Fruit fly (Drosophila melanogaster) whole organism, embryonic: ENCODE results near the gene mon2.

Experiments used
- CG10209 ChIP-seq: fragments of 200-800 bp; sonication (Bioruptor generic); optimal IDR thresholded peaks from 3 replicates; lab custom pipeline; 2017; ENCODE audit warnings: missing biosample characterization, mild to moderate bottlenecking, missing genetic modification characterization, missing genetic modification reagents
- CG10366 ChIP-seq: fragments of 200-800 bp; sonication (Bioruptor generic); IDR thresholded peaks from 2 replicates; pipeline ENCODE4 v1.3.6; 2022; ENCODE audit warnings: missing biosample characterization, missing genetic modification characterization
- CG11398 ChIP-seq: fragments of 200-800 bp; sonication (Bioruptor generic); optimal IDR thresholded peaks from 2 replicates; lab custom pipeline; 2016; ENCODE audit warnings: missing biosample characterization, missing genetic modification characterization
- CG11504 ChIP-seq: fragments of 200-800 bp; sonication (Bioruptor generic); optimal IDR thresholded peaks from 3 replicates; lab custom pipeline; 2019; ENCODE audit warnings: missing biosample characterization, mild to moderate bottlenecking, missing genetic modification characterization, moderate library complexity
- CG12391 ChIP-seq: fragments of 200-800 bp; sonication (Bioruptor generic); optimal IDR thresholded peaks from 3 replicates; lab custom pipeline; 2018; ENCODE audit warnings: missing biosample characterization, mild to moderate bottlenecking, missing genetic modification characterization, moderate library complexity
- CG13123 ChIP-seq: fragments of 200-800 bp; sonication (Bioruptor generic); optimal IDR thresholded peaks from 2 replicates; lab custom pipeline; 2016; ENCODE audit warnings: missing biosample characterization, missing genetic modification characterization
- CG13424 ChIP-seq: fragments of 200-800 bp; sonication (Bioruptor generic); optimal IDR thresholded peaks from 2 replicates; lab custom pipeline; 2019; ENCODE audit warnings: missing biosample characterization, mild to moderate bottlenecking, missing genetic modification characterization, moderate library complexity
- CG1529 ChIP-seq: fragments of 200-800 bp; sonication (Bioruptor generic); optimal IDR thresholded peaks from 3 replicates; lab custom pipeline; 2018; ENCODE audit warnings: missing biosample characterization, missing genetic modification characterization
- CG17186 ChIP-seq: fragments of 200-800 bp; sonication (Bioruptor generic); optimal IDR thresholded peaks from 3 replicates; lab custom pipeline; 2017; ENCODE audit warnings: missing biosample characterization, missing genetic modification reagents, missing genetic modification characterization
- CG18764 ChIP-seq: fragments of 200-800 bp; sonication (Bioruptor generic); optimal IDR thresholded peaks from 3 replicates; lab custom pipeline; 2016; ENCODE audit warnings: missing biosample characterization, missing genetic modification characterization
- CG2129 ChIP-seq: fragments of 200-800 bp; sonication (Bioruptor generic); IDR thresholded peaks from 2 replicates; pipeline ENCODE4 v1.3.6; 2022; ENCODE audit warnings: missing biosample characterization, missing genetic modification characterization; ENCODE audit not compliant: partially characterized antibody
- CG31441 ChIP-seq: fragments of 200-800 bp; sonication (Bioruptor generic); IDR thresholded peaks from 2 replicates; pipeline ENCODE4 v1.3.6; 2022; ENCODE audit warnings: missing biosample characterization, missing genetic modification characterization
- CG32532 ChIP-seq: fragments of 200-800 bp; sonication (Bioruptor generic); IDR thresholded peaks from 2 replicates; pipeline ENCODE4 v1.3.6; 2022; ENCODE audit warnings: missing biosample characterization, missing genetic modification characterization
- CG4617 ChIP-seq: fragments of 200-800 bp; sonication (Bioruptor generic); optimal IDR thresholded peaks from 3 replicates; lab custom pipeline; 2016; ENCODE audit warnings: missing biosample characterization, missing genetic modification characterization, borderline replicate concordance
- CG6175 ChIP-seq: fragments of 200-800 bp; sonication (Bioruptor generic); IDR thresholded peaks from 3 replicates; pipeline ENCODE4 v1.3.6; 2022; ENCODE audit warnings: missing biosample characterization, missing genetic modification characterization
- CG9437 ChIP-seq: fragments of 200-800 bp; sonication (Bioruptor generic); optimal IDR thresholded peaks from 2 replicates; lab custom pipeline; 2018; ENCODE audit warnings: missing biosample characterization, mild to moderate bottlenecking, missing genetic modification characterization
- CG9727 ChIP-seq: fragments of 200-800 bp; sonication (Bioruptor generic); optimal IDR thresholded peaks from 3 replicates; lab custom pipeline; 2017; ENCODE audit warnings: missing biosample characterization, mild to moderate bottlenecking, missing genetic modification characterization
- D19A ChIP-seq: fragments of 200-800 bp; optimal IDR thresholded peaks from 3 replicates; lab custom pipeline; 2019; ENCODE audit warnings: missing biosample characterization, mild to moderate bottlenecking, missing genetic modification characterization, moderate library complexity
- Elba2 ChIP-seq: fragments of 200-800 bp; sonication (Bioruptor generic); optimal IDR thresholded peaks from 3 replicates; lab custom pipeline; 2016; ENCODE audit warnings: missing biosample characterization, missing genetic modification characterization
- HLH3B ChIP-seq: fragments of 200-800 bp; sonication (Bioruptor generic); IDR thresholded peaks from 2 replicates; pipeline ENCODE4 v1.3.6; 2022; ENCODE audit warnings: missing biosample characterization, missing genetic modification characterization
- MBD-R2 ChIP-seq: fragments of 200-800 bp; sonication (Bioruptor generic); IDR thresholded peaks from 2 replicates; pipeline ENCODE4 v1.3.6; 2022; ENCODE audit warnings: missing biosample characterization, missing genetic modification characterization
- Nf-YA ChIP-seq: fragments of 200-800 bp; sonication (Bioruptor generic); IDR thresholded peaks from 2 replicates; pipeline ENCODE4 v1.3.6; 2022; ENCODE audit warnings: missing biosample characterization, missing genetic modification characterization
- Ravus ChIP-seq: fragments of 200-800 bp; sonication (Bioruptor generic); IDR thresholded peaks from 2 replicates; pipeline ENCODE4 v1.3.6; 2022; ENCODE audit warnings: missing biosample characterization, missing genetic modification characterization
- Rfx ChIP-seq: fragments of 200-800 bp; sonication (Bioruptor generic); IDR thresholded peaks from 2 replicates; pipeline ENCODE4 v1.3.6; 2022; ENCODE audit warnings: missing biosample characterization, missing genetic modification characterization
- Sry-β ChIP-seq: fragments of 200-800 bp; sonication (Bioruptor generic); optimal IDR thresholded peaks from 2 replicates; lab custom pipeline; 2018; ENCODE audit warnings: missing biosample characterization, mild to moderate bottlenecking, missing genetic modification characterization, moderate library complexity
- ab ChIP-seq: fragments of 200-800 bp; sonication (Bioruptor generic); optimal IDR thresholded peaks from 2 replicates; lab custom pipeline; 2016; ENCODE audit warnings: missing biosample characterization, missing genetic modification characterization
- ap ChIP-seq: fragments of 200-800 bp; sonication (Bioruptor generic); IDR thresholded peaks from 2 replicates; pipeline ENCODE4 v1.3.6; 2022; ENCODE audit warnings: missing biosample characterization, missing genetic modification characterization
- ci ChIP-seq: fragments of 200-800 bp; sonication (Bioruptor generic); IDR thresholded peaks from 3 replicates; pipeline ENCODE4 v1.3.6; 2022; ENCODE audit warnings: missing biosample characterization, missing genetic modification characterization
- dpn ChIP-seq, 2 experiments: fragments of 200-800 bp; sonication (Bioruptor generic); optimal IDR thresholded peaks; 3 replicates each; lab custom pipeline; 2016; ENCODE audit warnings: missing biosample characterization in 2 of 2, missing genetic modification characterization in 2 of 2
- dysf ChIP-seq: fragments of 200-800 bp; sonication (Bioruptor generic); IDR thresholded peaks from 3 replicates; pipeline ENCODE4 v1.3.6; 2022; ENCODE audit warnings: missing biosample characterization, missing genetic modification characterization
- emc ChIP-seq: fragments of 200-800 bp; sonication (Bioruptor generic); optimal IDR thresholded peaks from 2 replicates; lab custom pipeline; 2016; ENCODE audit warnings: missing biosample characterization, missing genetic modification characterization
- eve ChIP-seq, 2 experiments: fragments of >200 bp; optimal IDR thresholded peaks; 2 replicates each; lab custom pipeline; 2017; ENCODE audit warnings: missing biosample characterization in 2 of 2, missing genetic modification characterization in 2 of 2
- gem ChIP-seq: fragments of 200-800 bp; sonication (Bioruptor generic); optimal IDR thresholded peaks from 2 replicates; lab custom pipeline; 2019; ENCODE audit warnings: missing biosample characterization, mild to moderate bottlenecking, missing genetic modification characterization, moderate library complexity
- grau ChIP-seq: fragments of 200-800 bp; optimal IDR thresholded peaks from 3 replicates; lab custom pipeline; 2019; ENCODE audit warnings: missing biosample characterization, mild to moderate bottlenecking, missing genetic modification characterization, moderate library complexity
- gro ChIP-seq: fragments of 200-800 bp; sonication (Bioruptor generic); optimal IDR thresholded peaks from 2 replicates; lab custom pipeline; 2016; ENCODE audit warnings: missing biosample characterization, missing genetic modification characterization
- hb ChIP-seq: fragments of 200-800 bp; sonication (Bioruptor generic); IDR thresholded peaks from 3 replicates; pipeline ENCODE4 v1.3.6; 2022; ENCODE audit warnings: missing biosample characterization, missing genetic modification characterization; ENCODE audit not compliant: partially characterized antibody
- hth ChIP-seq: fragments of >200 bp; optimal IDR thresholded peaks from 2 replicates; lab custom pipeline; 2017; ENCODE audit warnings: inconsistent platforms
- kay ChIP-seq: fragments of 200-800 bp; sonication (Bioruptor generic); optimal IDR thresholded peaks from 2 replicates; lab custom pipeline; 2016; ENCODE audit warnings: missing biosample characterization, missing genetic modification characterization
- kni ChIP-seq: fragments of 200-800 bp; sonication (Bioruptor generic); optimal IDR thresholded peaks from 3 replicates; lab custom pipeline; 2017; ENCODE audit warnings: mild to moderate bottlenecking, missing biosample characterization, missing genetic modification reagents, missing genetic modification characterization
- nerfin-2 ChIP-seq: fragments of 200-800 bp; sonication (Bioruptor generic); IDR thresholded peaks from 2 replicates; pipeline ENCODE4 v1.3.6; 2022; ENCODE audit warnings: missing biosample characterization, missing genetic modification characterization; ENCODE audit not compliant: partially characterized antibody
- odd ChIP-seq: fragments of 200-800 bp; sonication (Bioruptor generic); optimal IDR thresholded peaks from 2 replicates; lab custom pipeline; 2017; ENCODE audit warnings: missing biosample characterization, mild to moderate bottlenecking, missing genetic modification characterization
- pros ChIP-seq: fragments of 200-800 bp; sonication (Bioruptor generic); optimal IDR thresholded peaks from 3 replicates; lab custom pipeline; 2019; ENCODE audit warnings: missing biosample characterization, mild to moderate bottlenecking, missing genetic modification characterization, moderate library complexity
- rib ChIP-seq: fragments of 200-800 bp; sonication (Bioruptor generic); IDR thresholded peaks from 2 replicates; pipeline ENCODE4 v1.3.6; 2022; ENCODE audit warnings: missing biosample characterization, missing genetic modification characterization
- row ChIP-seq: fragments of 200-800 bp; sonication (Bioruptor generic); IDR thresholded peaks from 3 replicates; pipeline ENCODE4 v1.3.6; 2022; ENCODE audit warnings: missing biosample characterization, missing genetic modification characterization
- schlank ChIP-seq: fragments of 200-800 bp; sonication (Bioruptor generic); optimal IDR thresholded peaks from 2 replicates; lab custom pipeline; 2018; ENCODE audit warnings: missing biosample characterization, mild to moderate bottlenecking, missing genetic modification characterization
- sens ChIP-seq: fragments of 200-800 bp; sonication (Bioruptor generic); peaks from one replicate; lab custom pipeline; 2016; ENCODE audit warnings: missing biosample characterization, missing genetic modification characterization
- sisA ChIP-seq: fragments of 200-800 bp; sonication (Bioruptor generic); IDR thresholded peaks from 2 replicates; pipeline ENCODE4 v1.3.6; 2022; ENCODE audit warnings: missing biosample characterization, missing genetic modification characterization
- slbo ChIP-seq: fragments of 200-800 bp; sonication (Bioruptor generic); IDR thresholded peaks from 2 replicates; pipeline ENCODE4 v1.3.6; 2022; ENCODE audit warnings: missing biosample characterization, missing genetic modification characterization
- sob ChIP-seq: fragments of 200-800 bp; sonication (Bioruptor generic); IDR thresholded peaks from 2 replicates; pipeline ENCODE4 v1.3.6; 2022; ENCODE audit warnings: missing biosample characterization, missing genetic modification characterization
- ssp ChIP-seq: fragments of 200-800 bp; sonication (Bioruptor generic); IDR thresholded peaks from 2 replicates; pipeline ENCODE4 v1.3.6; 2022; ENCODE audit warnings: missing biosample characterization, missing genetic modification characterization
- tap ChIP-seq: fragments of 200-800 bp; optimal IDR thresholded peaks from 3 replicates; lab custom pipeline; 2019; ENCODE audit warnings: missing biosample characterization, mild to moderate bottlenecking, missing genetic modification characterization, moderate library complexity
- tio ChIP-seq: fragments of 200-800 bp; sonication (Bioruptor generic); optimal IDR thresholded peaks from 2 replicates; lab custom pipeline; 2017; ENCODE audit warnings: missing biosample characterization, missing genetic modification characterization, inconsistent platforms

Gene mon2

DNA sequence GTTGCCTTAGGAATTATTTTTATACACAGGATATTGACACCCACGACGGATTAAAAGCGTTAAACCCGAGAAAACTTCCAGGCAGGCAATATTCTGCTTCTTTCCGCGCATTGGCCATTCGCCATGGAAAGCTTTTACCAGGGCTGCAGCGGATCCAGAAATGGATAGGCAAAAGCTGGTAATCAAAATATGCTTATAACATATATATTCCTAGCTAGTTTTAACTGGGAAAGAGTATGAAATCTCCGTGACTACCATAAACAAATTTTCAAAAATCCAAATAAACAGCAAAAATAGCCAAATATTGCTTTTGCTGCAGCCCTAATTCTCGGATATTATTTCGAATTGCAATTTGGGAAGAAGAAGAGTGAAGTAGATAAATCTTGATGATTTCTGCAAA, 35.7 kb upstream of the mon2 start, which contains the start of the genes PAPLA1 and Rbsn-5 (continued):
- peak; percentile 93 for TF ChIP-seq sob (GFP tag; lab: Robert Waterston, UW)
- peak; percentile 99 for TF ChIP-seq CG4617
- peak; percentile 84 for TF ChIP-seq ssp (GFP tag; lab: Robert Waterston, UW)
- TF ChIP-seq odd = peak; percentile 79
- peak; percentile 97 for TF ChIP-seq row (GFP tag; lab: Robert Waterston, UW)
- peak; percentile 92 for TF ChIP-seq CG31441 (GFP tag; lab: Robert Waterston, UW)
- TF ChIP-seq CG9437 (GFP tag; lab: Kevin White, UChicago) = peak; percentile 80
- TF ChIP-seq CG32532 (GFP tag; lab: Robert Waterston, UW) = peak; percentile 93
- TF ChIP-seq emc (GFP tag; lab: Kevin White, UChicago) = peak; percentile 93
- no peak for TF ChIP-seq hb
- TF ChIP-seq CG2129 (GFP tag; lab: Robert Waterston, UW) = no peak
- TF ChIP-seq grau (tag; lab: Kevin White, UChicago) = peak; percentile 91
- TF ChIP-seq dysf (GFP tag; lab: Robert Waterston, UW) = peak; percentile 94
- peak; percentile 95 for TF ChIP-seq kay (GFP tag; lab: Kevin White, UChicago)
- peak; percentile 27 for TF ChIP-seq pros (GFP tag; lab: Kevin White, UChicago)
- TF ChIP-seq CG10366 = peak; percentile 90
- TF ChIP-seq ap = peak; percentile 80
- peak; percentile 79 for TF ChIP-seq CG6175 (GFP tag; lab: Robert Waterston, UW)
- TF ChIP-seq D19A (tag; lab: Kevin White, UChicago) = peak; percentile 86
- TF ChIP-seq CG12391 (tag; lab: Kevin White, UChicago) = peak; percentile 95
- peak; percentile 96 for TF ChIP-seq gem
- TF ChIP-seq CG17186 (GFP tag; lab: Kevin White, UChicago) = peak; percentile 84
- peak; percentile 91 for TF ChIP-seq CG10209 (GFP tag; lab: Kevin White, UChicago)
- peak; percentile 99 for TF ChIP-seq sens
- TF ChIP-seq schlank (tag; lab: Kevin White, UChicago) = peak; percentile 87
- TF ChIP-seq hth (lab: Kevin White, UChicago) = no peak
- TF ChIP-seq Elba2 (GFP tag; lab: Kevin White, UChicago) = peak; percentile 45
- peak; percentile 66 for TF ChIP-seq Ravus
- TF ChIP-seq nerfin-2 (GFP tag; lab: Robert Waterston, UW) = no peak
- TF ChIP-seq Sry-β (GFP tag; lab: Kevin White, UChicago) = peak; percentile 80
- TF ChIP-seq gro (GFP tag; lab: Kevin White, UChicago) = peak; percentile 97
- peak; percentile 94 for TF ChIP-seq tio (GFP tag; lab: Kevin White, UChicago)
- peak; percentile 91 for TF ChIP-seq CG18764 (GFP tag; lab: Kevin White, UChicago)
- TF ChIP-seq CG9727 = peak; percentile 89
- TF ChIP-seq CG13123 (GFP tag; lab: Kevin White, UChicago) = peak; percentile 91
- TF ChIP-seq CG11398 (GFP tag; lab: Kevin White, UChicago) = peak; percentile 88
- peak; percentile 82 for TF ChIP-seq rib
- TF ChIP-seq dpn (GFP tag; optimal IDR thresholded peaks at IDR 0.05; lab: Kevin White, UChicago) = peak; percentile 97
- TF ChIP-seq ci (GFP tag; lab: Robert Waterston, UW) = peak; percentile 92
- TF ChIP-seq CG13424 (tag; lab: Kevin White, UChicago) = peak; percentile 96
- peak; percentile 97 for TF ChIP-seq slbo (GFP tag; lab: Robert Waterston, UW)
- TF ChIP-seq Nf-YA = peak; percentile 83
- TF ChIP-seq HLH3B (GFP tag; lab: Robert Waterston, UW) = peak; percentile 90
- peak; percentile 85 for TF ChIP-seq tap (tag; lab: Kevin White, UChicago)
- no peak for TF ChIP-seq eve (GFP tag; optimal IDR thresholded peaks at IDR 0.05; lab: Kevin White, UChicago)
- TF ChIP-seq sisA (GFP tag; lab: Robert Waterston, UW) = peak; percentile 96
- TF ChIP-seq MBD-R2 (GFP tag; lab: Robert Waterston, UW) = peak; percentile 97
- peak; percentile 69 for TF ChIP-seq kni
- peak; percentile 96 for TF ChIP-seq Rfx (GFP tag; lab: Robert Waterston, UW)
- TF ChIP-seq CG1529 (GFP tag; lab: Kevin White, UChicago) = peak; percentile 84
- TF ChIP-seq ab (GFP tag; lab: Kevin White, UChicago) = peak; percentile 93
- TF ChIP-seq CG11504 (tag; lab: Kevin White, UChicago) = peak; percentile 92
